Fruit fly (Drosophila melanogaster) whole organism, wandering third instar larva: ENCODE measurements around the gene CG18764.

Experiments used
- GATAd ChIP-seq: sonication (Bioruptor generic); optimal IDR thresholded peaks from 2 replicates; lab custom pipeline; 2016; ENCODE audit warnings: missing biosample characterization, missing genetic modification characterization
- Vsx2 ChIP-seq: fragments of 200-300, 225-300 bp; sonication (Bioruptor generic); optimal IDR thresholded peaks from 2 replicates; lab custom pipeline; 2018; ENCODE audit warnings: missing biosample characterization, missing genetic modification characterization; ENCODE audit not compliant: partially characterized antibody
- h ChIP-seq: fragments of 200-800 bp; sonication (Bioruptor generic); optimal IDR thresholded peaks from 3 replicates; lab custom pipeline; 2016; ENCODE audit warnings: missing biosample characterization, mild to moderate bottlenecking, missing genetic modification characterization
- pan ChIP-seq: fragments of >200 bp; optimal IDR thresholded peaks from 2 replicates; lab custom pipeline; 2017
- rgr ChIP-seq: fragments of 200-800 bp; sonication (Bioruptor generic); optimal IDR thresholded peaks from 3 replicates; lab custom pipeline; 2016; ENCODE audit warnings: missing biosample characterization, mild to moderate bottlenecking, missing genetic modification characterization
- usp ChIP-seq: fragments of >200 bp; optimal IDR thresholded peaks from 2 replicates; lab custom pipeline; 2017; ENCODE audit warnings: missing biosample characterization, missing genetic modification characterization

dm6 chr3R:11661187-11661586 lies 34.5 kb downstream of the CG18764 start:
- TF ChIP-seq pan (lab: Kevin White, UChicago) (no peak), usp (GFP tag; lab: Kevin White, UChicago) (no peak), h (GFP tag; lab: Kevin White, UChicago) (no peak), rgr (GFP tag; lab: Kevin White, UChicago) (no peak), GATAd (no peak), Vsx2 (GFP tag; lab: Kevin White, UChicago) (no peak)
